Fruit fly (Drosophila melanogaster) whole organism, pupa: ENCODE results near the gene CG17917.

Source experiments
- CG10348 ChIP-seq: fragments of 200-800 bp; sonication (Bioruptor generic); IDR thresholded peaks from 2 replicates; pipeline ENCODE4 v1.3.6; 2022; ENCODE audit warnings: missing biosample characterization, missing genetic modification characterization
- CG12605 ChIP-seq: fragments of 200-800 bp; sonication (Bioruptor generic); IDR thresholded peaks from 2 replicates; pipeline ENCODE4 v1.3.6; 2022; ENCODE audit warnings: missing biosample characterization, missing genetic modification characterization
- CG13204 ChIP-seq: fragments of 200-800 bp; sonication (Bioruptor generic); optimal IDR thresholded peaks from 2 replicates; lab custom pipeline; 2018; ENCODE audit warnings: missing biosample characterization, mild to moderate bottlenecking, missing genetic modification characterization, moderate library complexity
- CG14655 ChIP-seq: fragments of 200-800 bp; sonication (Bioruptor generic); optimal IDR thresholded peaks from 3 replicates; lab custom pipeline; 2017; ENCODE audit warnings: mild to moderate bottlenecking, missing biosample characterization, missing genetic modification reagents, missing genetic modification characterization
- CG15710 ChIP-seq: fragments of 200-800 bp; sonication (Bioruptor generic); optimal IDR thresholded peaks from 2 replicates; lab custom pipeline; 2018; ENCODE audit warnings: missing biosample characterization, mild to moderate bottlenecking, missing genetic modification characterization, moderate library complexity
- CG17806 ChIP-seq: fragments of 200-800 bp; sonication (Bioruptor generic); optimal IDR thresholded peaks from 2 replicates; lab custom pipeline; 2018; ENCODE audit warnings: missing biosample characterization, mild to moderate bottlenecking, missing genetic modification characterization, moderate library complexity
- CG32121 ChIP-seq: fragments of 200-800 bp; sonication (Bioruptor generic); IDR thresholded peaks from 2 replicates; pipeline ENCODE4 v1.3.6; 2022; ENCODE audit warnings: missing biosample characterization, missing genetic modification characterization
- CG34367 ChIP-seq: fragments of 200-800 bp; sonication (Bioruptor generic); optimal IDR thresholded peaks from 2 replicates; lab custom pipeline; 2018; ENCODE audit warnings: missing biosample characterization, mild to moderate bottlenecking, missing genetic modification characterization
- CG4496 ChIP-seq: fragments of 200-800 bp; sonication (Bioruptor generic); IDR thresholded peaks from 3 replicates; pipeline ENCODE4 v1.3.6; 2022; ENCODE audit warnings: missing biosample characterization, missing genetic modification characterization
- CG8159 ChIP-seq: fragments of 200-800 bp; sonication (Bioruptor generic); optimal IDR thresholded peaks from 3 replicates; lab custom pipeline; 2018; ENCODE audit warnings: missing biosample characterization, mild to moderate bottlenecking, missing genetic modification characterization, moderate library complexity
- CG8301 ChIP-seq: fragments of 200-800 bp; sonication (Bioruptor generic); optimal IDR thresholded peaks from 2 replicates; lab custom pipeline; 2018; ENCODE audit warnings: missing biosample characterization, mild to moderate bottlenecking, missing genetic modification characterization
- CG9948 ChIP-seq: fragments of 200-800 bp; sonication (Bioruptor generic); optimal IDR thresholded peaks from 2 replicates; lab custom pipeline; 2018; ENCODE audit warnings: missing biosample characterization, mild to moderate bottlenecking, missing genetic modification characterization, moderate library complexity
- D1 ChIP-seq: fragments of 200-800 bp; sonication (Bioruptor generic); optimal IDR thresholded peaks from 2 replicates; lab custom pipeline; 2018; ENCODE audit warnings: missing biosample characterization, mild to moderate bottlenecking, missing genetic modification characterization, moderate library complexity
- EcR ChIP-seq: fragments of 200-800 bp; sonication (Bioruptor generic); optimal IDR thresholded peaks from 3 replicates; lab custom pipeline; 2019; ENCODE audit warnings: missing biosample characterization, missing genetic modification characterization, mild to moderate bottlenecking, moderate library complexity, missing genetic modification reagents
- Ets98B ChIP-seq: fragments of 200-800 bp; sonication (Bioruptor generic); IDR thresholded peaks from 2 replicates; pipeline ENCODE4 v1.3.6; 2022; ENCODE audit warnings: missing biosample characterization, missing genetic modification characterization
- Pif1A ChIP-seq: fragments of 200-800 bp; sonication (Bioruptor generic); optimal IDR thresholded peaks from 3 replicates; lab custom pipeline; 2016; ENCODE audit warnings: missing biosample characterization, missing genetic modification characterization
- Pif1B ChIP-seq: fragments of 200-800 bp; sonication (Bioruptor generic); optimal IDR thresholded peaks from 3 replicates; lab custom pipeline; 2016; ENCODE audit warnings: missing biosample characterization, missing genetic modification characterization
- Snoo ChIP-seq: fragments of 200-800 bp; sonication (Bioruptor generic); optimal IDR thresholded peaks from 3 replicates; lab custom pipeline; 2017; ENCODE audit warnings: missing biosample characterization, mild to moderate bottlenecking, missing genetic modification characterization, inconsistent platforms
- fd96Ca ChIP-seq: fragments of 200-800 bp; sonication (Bioruptor generic); IDR thresholded peaks from 3 replicates; pipeline ENCODE4 v1.3.6; 2022; ENCODE audit warnings: missing biosample characterization, missing genetic modification characterization
- gl ChIP-seq: fragments of 200-800 bp; sonication (Bioruptor generic); optimal IDR thresholded peaks from 2 replicates; lab custom pipeline; 2018; ENCODE audit warnings: missing biosample characterization, mild to moderate bottlenecking, missing genetic modification characterization
- rn ChIP-seq: fragments of 200-800 bp; sonication (Bioruptor generic); IDR thresholded peaks from 2 replicates; pipeline ENCODE4 v1.3.6; 2022; ENCODE audit warnings: missing biosample characterization, missing genetic modification characterization

The CG17917 gene

dm6 chr3R:6342702-6343101 is 934 bp downstream of the CG17917 start, which contains the start of gene CG10298:
TSS of gene CG10298 (plus strand) at chr3R:6343002.
- TF ChIP-seq rn (GFP tag; lab: Robert Waterston, UW) (no peak), CG9948 (tag; lab: Kevin White, UChicago) (no peak), CG34367 (tag; lab: Kevin White, UChicago) (no peak), gl (tag; lab: Kevin White, UChicago) (no peak), CG10348 (GFP tag; lab: Robert Waterston, UW) (no peak), CG8159 (tag; lab: Kevin White, UChicago) (no peak), CG15710 (tag; lab: Kevin White, UChicago) (no peak), Pif1A (GFP tag; lab: Kevin White, UChicago) (no peak), CG14655 (GFP tag; lab: Kevin White, UChicago) (no peak), Pif1B (GFP tag; lab: Kevin White, UChicago) (no peak), D1 (no peak), Snoo (tag; lab: Kevin White, UChicago) (no peak), fd96Ca (GFP tag; lab: Robert Waterston, UW) (no peak), Ets98B (GFP tag; lab: Robert Waterston, UW) (no peak), CG32121 (GFP tag; lab: Robert Waterston, UW) (no peak), CG13204 (GFP tag; lab: Kevin White, UChicago) (no peak), CG8301 (tag; lab: Kevin White, UChicago) (no peak), CG4496 (GFP tag; lab: Robert Waterston, UW) (no peak), CG17806 (no peak)

dm6 chr3R:6343396-6344239 is 1.9 kb downstream of the CG17917 start, which contains the start of gene CG17919:
TSS of gene CG17919 (plus strand) at chr3R:6344029.
- TF ChIP-seq rn (GFP tag; lab: Robert Waterston, UW) (no peak), CG8301 (tag; lab: Kevin White, UChicago) (no peak), CG13204 (GFP tag; lab: Kevin White, UChicago) (no peak), CG12605 (GFP tag; lab: Robert Waterston, UW) (no peak), CG8159 (tag; lab: Kevin White, UChicago) (peak; percentile 8), gl (tag; lab: Kevin White, UChicago) (no peak), CG10348 (GFP tag; lab: Robert Waterston, UW) (no peak), CG34367 (tag; lab: Kevin White, UChicago) (no peak), CG9948 (tag; lab: Kevin White, UChicago) (no peak), CG14655 (GFP tag; lab: Kevin White, UChicago) (no peak), CG15710 (tag; lab: Kevin White, UChicago) (no peak), Pif1A (GFP tag; lab: Kevin White, UChicago) (peak; percentile 12), CG32121 (GFP tag; lab: Robert Waterston, UW) (0 out of 2 replicates have a peak, but pooled peaks have one; percentile 12), CG4496 (GFP tag; lab: Robert Waterston, UW) (no peak), Snoo (tag; lab: Kevin White, UChicago) (no peak), EcR (GFP tag; lab: Kevin White, UChicago) (no peak), fd96Ca (GFP tag; lab: Robert Waterston, UW) (peak; percentile 34; the same call in 1 of the 3 replicates), Ets98B (GFP tag; lab: Robert Waterston, UW) (peak; percentile 6; the same call in 1 of the 2 replicates), D1 (peak; percentile 11), Pif1B (GFP tag; lab: Kevin White, UChicago) (peak; percentile 26), CG17806 (no peak)

dm6 chr3R:6345814-6346213 is 4.0 kb downstream of the CG17917 start, which contains the start of the genes SmD2 and CG18048:
TSS of gene SmD2 (minus strand) at chr3R:6345911.
TSS of gene CG18048 (plus strand) at chr3R:6346111.
- TF ChIP-seq CG13204 (GFP tag; lab: Kevin White, UChicago) (no peak), CG14655 (GFP tag; lab: Kevin White, UChicago) (no peak)

dm6 chr3R:6348943-6349342 is 7.2 kb downstream of the CG17917 start, which contains the start of gene Hr83:
TSS of gene Hr83 (plus strand) at chr3R:6349243.
- TF ChIP-seq Pif1A (GFP tag; lab: Kevin White, UChicago) (no peak), CG8301 (tag; lab: Kevin White, UChicago) (no peak)
- TF ChIP-seq, all 21 proteins: peak for 0

dm6 chr3R:6350755-6351154 is 9.0 kb downstream of the CG17917 start, which contains the start of gene Pak:
TSS of gene Pak (plus strand) at chr3R:6350896.
- TF ChIP-seq CG17806: no peak
- TF ChIP-seq Ets98B (GFP tag; lab: Robert Waterston, UW): no peak
- TF ChIP-seq Pif1B (GFP tag; lab: Kevin White, UChicago): no peak
- TF ChIP-seq CG9948 (tag; lab: Kevin White, UChicago): no peak
- TF ChIP-seq CG32121 (GFP tag; lab: Robert Waterston, UW): no peak
- TF ChIP-seq rn (GFP tag; lab: Robert Waterston, UW): no peak

- TF ChIP-seq CG4496 (GFP tag; lab: Robert Waterston, UW) (peak; percentile 16; the same call in 1 of the 3 replicates), EcR (GFP tag; lab: Kevin White, UChicago) (peak; percentile 23), CG8159 (tag; lab: Kevin White, UChicago) (no peak), CG14655 (GFP tag; lab: Kevin White, UChicago) (no peak), D1 (no peak), CG32121 (GFP tag; lab: Robert Waterston, UW) (no peak), CG15710 (tag; lab: Kevin White, UChicago) (no peak)
- TF ChIP-seq, all 21 proteins: peak for 2
Measured at dm6 chr3R:6351181-6351580, 9.4 kb downstream of the CG17917 start.
